Worm (Caenorhabditis elegans): Measurements from ENCODE around the gene smvt-1.

Gene smvt-1

ce11 chrX:2494296-2494695 lies 54.5 kb downstream of the smvt-1 start:
- TF ChIP-seq unc-42 (tag; optimal IDR thresholded peaks at IDR 0.05) (peak; percentile 60), lim-6 (tag; optimal IDR thresholded peaks at IDR 0.05) (no peak), hlh-15 (tag; optimal IDR thresholded peaks at IDR 0.05) (no peak), nfya-1 (tag; optimal IDR thresholded peaks at IDR 0.05) (no peak), fkh-10 (GFP tag; optimal IDR thresholded peaks at IDR 0.05) (no peak)

- no peak for TF ChIP-seq unc-42 (tag; optimal IDR thresholded peaks at IDR 0.05)
- no peak for TF ChIP-seq npax-4 (tag; optimal IDR thresholded peaks at IDR 0.05)
- TF ChIP-seq che-1 (tag; optimal IDR thresholded peaks at IDR 0.05) = no peak
- no peak for TF ChIP-seq ceh-24 (tag; optimal IDR thresholded peaks at IDR 0.05)
- TF ChIP-seq T23F11.4 (GFP tag; optimal IDR thresholded peaks at IDR 0.05) = no peak
- no peak for TF ChIP-seq zip-5 (tag; optimal IDR thresholded peaks at IDR 0.05)
- no peak for TF ChIP-seq dmd-4 (tag; optimal IDR thresholded peaks at IDR 0.05; ENCODE audit: borderline replicate concordance)
- TF ChIP-seq pros-1 (tag; optimal IDR thresholded peaks at IDR 0.05) = no peak
- no peak for TF ChIP-seq ztf-16 (tag; optimal IDR thresholded peaks at IDR 0.05)
- no peak for TF ChIP-seq tbx-2 (tag; optimal IDR thresholded peaks at IDR 0.05)
- no peak for TF ChIP-seq C38D4.7 (GFP tag; optimal IDR thresholded peaks at IDR 0.05)
Measured at ce11 chrX:2493586-2494175, 55.1 kb downstream of the smvt-1 start.
